Fruit fly (Drosophila melanogaster) whole organism, embryonic: ENCODE data around the gene RpL14.

Experiments
- Aef1 ChIP-seq: fragments of 200-800 bp; sonication (Bioruptor generic); IDR thresholded peaks from 3 replicates; pipeline ENCODE4 v1.3.6; 2022; ENCODE audit warnings: missing biosample characterization, missing genetic modification characterization
- Atf-2 ChIP-seq: fragments of 200-800 bp; sonication (Bioruptor generic); optimal IDR thresholded peaks from 2 replicates; lab custom pipeline; 2016; ENCODE audit warnings: missing biosample characterization, missing genetic modification characterization
- BEAF-32 ChIP-seq: fragments of 200-800 bp; sonication (Bioruptor generic); optimal IDR thresholded peaks from 3 replicates; lab custom pipeline; 2017; ENCODE audit warnings: missing biosample characterization, missing genetic modification characterization, mild to moderate bottlenecking, moderate library complexity, missing genetic modification reagents
- Bgb ChIP-seq: fragments of 200-800 bp; sonication (Bioruptor generic); IDR thresholded peaks from 2 replicates; pipeline ENCODE4 v1.3.6; 2022; ENCODE audit warnings: missing biosample characterization, missing genetic modification characterization; ENCODE audit not compliant: partially characterized antibody
- CG10147 ChIP-seq: fragments of 200-800 bp; sonication (Bioruptor generic); optimal IDR thresholded peaks from 2 replicates; lab custom pipeline; 2019; ENCODE audit warnings: missing biosample characterization, mild to moderate bottlenecking, missing genetic modification characterization, moderate library complexity
- CG11398 ChIP-seq: fragments of 200-800 bp; sonication (Bioruptor generic); optimal IDR thresholded peaks from 2 replicates; lab custom pipeline; 2016; ENCODE audit warnings: missing biosample characterization, missing genetic modification characterization
- CG12071 ChIP-seq: fragments of 200-800 bp; sonication (Bioruptor generic); optimal IDR thresholded peaks from 3 replicates; lab custom pipeline; 2018; ENCODE audit warnings: missing biosample characterization, mild to moderate bottlenecking, missing genetic modification characterization
- CG13287 ChIP-seq: fragments of 200-800 bp; sonication (Bioruptor generic); IDR thresholded peaks from 2 replicates; pipeline ENCODE4 v1.3.6; 2022; ENCODE audit warnings: missing biosample characterization, missing genetic modification characterization; ENCODE audit not compliant: partially characterized antibody
- CG13424 ChIP-seq: fragments of 200-800 bp; sonication (Bioruptor generic); optimal IDR thresholded peaks from 2 replicates; lab custom pipeline; 2019; ENCODE audit warnings: missing biosample characterization, mild to moderate bottlenecking, missing genetic modification characterization, moderate library complexity
- CG13624 ChIP-seq: fragments of 200-800 bp; sonication (Bioruptor generic); optimal IDR thresholded peaks from 2 replicates; lab custom pipeline; 2016; ENCODE audit warnings: missing biosample characterization, missing genetic modification characterization
- CG2202 ChIP-seq: fragments of 200-800 bp; sonication (Bioruptor generic); optimal IDR thresholded peaks from 2 replicates; lab custom pipeline; 2018; ENCODE audit warnings: missing biosample characterization, mild to moderate bottlenecking, missing genetic modification characterization
- CG3065 ChIP-seq: fragments of 200-800 bp; sonication (Bioruptor generic); optimal IDR thresholded peaks from 2 replicates; lab custom pipeline; 2016; ENCODE audit warnings: missing biosample characterization, missing genetic modification characterization
- CG34224 ChIP-seq: fragments of 200-800 bp; sonication (Bioruptor generic); IDR thresholded peaks from 3 replicates; pipeline ENCODE4 v1.3.6; 2022; ENCODE audit warnings: missing biosample characterization, missing genetic modification characterization; ENCODE audit not compliant: partially characterized antibody
- CG4617 ChIP-seq: fragments of 200-800 bp; sonication (Bioruptor generic); optimal IDR thresholded peaks from 3 replicates; lab custom pipeline; 2016; ENCODE audit warnings: missing biosample characterization, missing genetic modification characterization, borderline replicate concordance
- CG6689 ChIP-seq: fragments of 200-800 bp; sonication (Bioruptor generic); IDR thresholded peaks from 2 replicates; pipeline ENCODE4 v1.3.6; 2022; ENCODE audit warnings: missing biosample characterization, missing genetic modification characterization
- CG7556 ChIP-seq: fragments of 200-800 bp; sonication (Bioruptor generic); optimal IDR thresholded peaks from 2 replicates; lab custom pipeline; 2017; ENCODE audit warnings: missing biosample characterization, mild to moderate bottlenecking, missing genetic modification characterization
- CG7839 ChIP-seq: fragments of 200-800 bp; sonication (Bioruptor generic); optimal IDR thresholded peaks from 3 replicates; lab custom pipeline; 2018; ENCODE audit warnings: missing biosample characterization, mild to moderate bottlenecking, missing genetic modification characterization, moderate library complexity
- CG9437 ChIP-seq: fragments of 200-800 bp; sonication (Bioruptor generic); optimal IDR thresholded peaks from 2 replicates; lab custom pipeline; 2018; ENCODE audit warnings: missing biosample characterization, mild to moderate bottlenecking, missing genetic modification characterization
- Chrac-16 ChIP-seq: fragments of 200-800 bp; sonication (Bioruptor generic); optimal IDR thresholded peaks from 3 replicates; lab custom pipeline; 2016; ENCODE audit warnings: missing biosample characterization, missing genetic modification characterization
- CoRest ChIP-seq: fragments of 200-800 bp; sonication (Bioruptor generic); optimal IDR thresholded peaks from 3 replicates; lab custom pipeline; 2018; ENCODE audit warnings: missing biosample characterization, mild to moderate bottlenecking, missing genetic modification characterization, moderate library complexity
- Dfd ChIP-seq, 2 experiments: fragments of >200 bp; optimal IDR thresholded peaks; 2 replicates each; lab custom pipeline; 2017; ENCODE audit warnings: missing biosample characterization in 2 of 2, missing genetic modification characterization in 2 of 2
- Ets65A ChIP-seq: fragments of 200-800 bp; sonication (Bioruptor generic); peaks from one replicate; lab custom pipeline; 2016; ENCODE audit warnings: missing biosample characterization, missing genetic modification characterization
- Fer3 ChIP-seq: fragments of 200-800 bp; sonication (Bioruptor generic); optimal IDR thresholded peaks from 2 replicates; lab custom pipeline; 2018; ENCODE audit warnings: missing biosample characterization, mild to moderate bottlenecking, missing genetic modification characterization, moderate library complexity
- H2.0 ChIP-seq: fragments of 200-800 bp; sonication (Bioruptor generic); IDR thresholded peaks from 2 replicates; pipeline ENCODE4 v1.3.6; 2022; ENCODE audit warnings: missing biosample characterization, missing genetic modification characterization
- Hr78 ChIP-seq, 2 experiments: fragments of 200-800 bp in 1 of 2; fragments of >200 bp in 1 of 2; sonication (Bioruptor generic) in 1 of 2; optimal IDR thresholded peaks; 2 replicates each; lab custom pipeline; 2017 to 2019; ENCODE audit warnings: missing biosample characterization in 2 of 2, missing genetic modification characterization in 2 of 2, mild to moderate bottlenecking in 1 of 2, moderate library complexity in 1 of 2
- Max ChIP-seq: fragments of 200-800 bp; sonication (Bioruptor generic); optimal IDR thresholded peaks from 2 replicates; lab custom pipeline; 2016; ENCODE audit warnings: missing biosample characterization, mild to moderate bottlenecking, missing genetic modification characterization
- ase ChIP-seq: fragments of 200-800 bp; sonication (Bioruptor generic); IDR thresholded peaks from 3 replicates; pipeline ENCODE4 v1.3.6; 2022; ENCODE audit warnings: missing biosample characterization, missing genetic modification characterization
- ato ChIP-seq: fragments of 200-800 bp; sonication (Bioruptor generic); IDR thresholded peaks from 2 replicates; pipeline ENCODE4 v1.3.6; 2022; ENCODE audit warnings: missing biosample characterization, missing genetic modification characterization; ENCODE audit not compliant: partially characterized antibody
- bbx ChIP-seq: fragments of 200-800 bp; sonication (Bioruptor generic); IDR thresholded peaks from 2 replicates; pipeline ENCODE4 v1.3.6; 2022; ENCODE audit warnings: missing biosample characterization, missing genetic modification characterization; ENCODE audit not compliant: partially characterized antibody
- crp ChIP-seq, 2 experiments: fragments of 200-800 bp; sonication (Bioruptor generic); optimal IDR thresholded peaks; 2 replicates in 1 of 2; 3 replicates in 1 of 2; lab custom pipeline; 2017; ENCODE audit warnings: missing biosample characterization in 2 of 2, missing genetic modification characterization in 2 of 2, mild to moderate bottlenecking in 1 of 2, moderate library complexity in 1 of 2
- disco-r ChIP-seq: fragments of 200-800 bp; sonication (Bioruptor generic); optimal IDR thresholded peaks from 2 replicates; lab custom pipeline; 2016; ENCODE audit warnings: missing biosample characterization, missing genetic modification characterization
- en ChIP-seq: fragments of 200-800 bp; sonication (Bioruptor generic); optimal IDR thresholded peaks from 2 replicates; lab custom pipeline; 2016; ENCODE audit warnings: missing biosample characterization, missing genetic modification characterization
- fd64A ChIP-seq: fragments of 200-800 bp; sonication (Bioruptor generic); optimal IDR thresholded peaks from 3 replicates; lab custom pipeline; 2018; ENCODE audit warnings: missing biosample characterization, mild to moderate bottlenecking, missing genetic modification characterization
- gcm ChIP-seq: fragments of 200-800 bp; sonication (Bioruptor generic); optimal IDR thresholded peaks from 2 replicates; lab custom pipeline; 2019; ENCODE audit warnings: missing biosample characterization, mild to moderate bottlenecking, missing genetic modification characterization, moderate library complexity
- gfzf ChIP-seq: fragments of 200-800 bp; sonication (Bioruptor generic); optimal IDR thresholded peaks from 2 replicates; lab custom pipeline; 2016; ENCODE audit warnings: missing biosample characterization, mild to moderate bottlenecking, missing genetic modification characterization, moderate library complexity
- kah ChIP-seq: fragments of 200-800 bp; sonication (Bioruptor generic); optimal IDR thresholded peaks from 2 replicates; lab custom pipeline; 2018; ENCODE audit warnings: missing biosample characterization, mild to moderate bottlenecking, missing genetic modification characterization
- knrl ChIP-seq: fragments of 200-800 bp; sonication (Bioruptor generic); IDR thresholded peaks from 3 replicates; pipeline ENCODE4 v1.3.6; 2022; ENCODE audit warnings: missing biosample characterization, missing genetic modification characterization; ENCODE audit not compliant: partially characterized antibody
- pho ChIP-seq: fragments of 200-800 bp; sonication (Bioruptor generic); optimal IDR thresholded peaks from 2 replicates; lab custom pipeline; 2016; ENCODE audit warnings: missing biosample characterization, missing genetic modification characterization
- pita ChIP-seq: fragments of 200-800 bp; sonication (Bioruptor generic); optimal IDR thresholded peaks from 2 replicates; lab custom pipeline; 2017; ENCODE audit warnings: missing biosample characterization, mild to moderate bottlenecking, missing genetic modification characterization
- sim ChIP-seq: fragments of 200-800 bp; sonication (Bioruptor generic); IDR thresholded peaks from 2 replicates; pipeline ENCODE4 v1.3.6; 2022; ENCODE audit warnings: missing biosample characterization, missing genetic modification characterization
- sima ChIP-seq: fragments of 200-800 bp; sonication (Bioruptor generic); optimal IDR thresholded peaks from 2 replicates; lab custom pipeline; 2016; ENCODE audit warnings: missing biosample characterization, missing genetic modification characterization
- tio ChIP-seq: fragments of 200-800 bp; sonication (Bioruptor generic); optimal IDR thresholded peaks from 2 replicates; lab custom pipeline; 2017; ENCODE audit warnings: missing biosample characterization, missing genetic modification characterization, inconsistent platforms
- tna ChIP-seq: fragments of 200-800 bp; sonication (Bioruptor generic); IDR thresholded peaks from 2 replicates; pipeline ENCODE4 v1.3.6; 2022; ENCODE audit warnings: missing biosample characterization, missing genetic modification characterization; ENCODE audit not compliant: partially characterized antibody
- toy ChIP-seq: fragments of 200-800 bp; sonication (Bioruptor generic); IDR thresholded peaks from 2 replicates; pipeline ENCODE4 v1.3.6; 2022; ENCODE audit warnings: missing biosample characterization, missing genetic modification characterization
- trem ChIP-seq: fragments of 200-800 bp; optimal IDR thresholded peaks from 3 replicates; lab custom pipeline; 2019; ENCODE audit warnings: missing biosample characterization, mild to moderate bottlenecking, missing genetic modification characterization, moderate library complexity
- zen2 ChIP-seq: fragments of 200-800 bp; sonication (Bioruptor generic); IDR thresholded peaks from 3 replicates; pipeline ENCODE4 v1.3.6; 2022; ENCODE audit warnings: missing biosample characterization, missing genetic modification characterization; ENCODE audit not compliant: partially characterized antibody

The RpL14 gene

DNA sequence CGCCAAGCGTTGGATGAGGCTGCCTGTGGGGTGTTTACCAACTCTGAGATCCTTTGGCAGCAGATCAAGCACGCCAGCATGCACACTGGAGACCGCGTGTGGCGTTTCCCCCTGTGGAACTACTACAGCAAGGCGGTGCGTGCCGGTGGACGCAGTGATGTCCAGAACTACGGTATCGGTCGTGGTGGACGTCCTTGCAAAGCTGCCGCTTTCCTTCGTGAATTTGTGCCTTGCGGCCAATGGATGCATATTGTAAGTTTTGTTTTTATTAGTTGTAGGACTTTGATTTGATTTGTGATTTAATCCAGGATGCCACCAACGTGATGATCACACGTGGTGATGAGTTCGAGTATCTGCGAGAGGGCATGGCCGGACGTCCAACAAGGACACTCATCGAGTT is 20.7 kb downstream of the RpL14 start:
- TF ChIP-seq zen2 (GFP tag; lab: Robert Waterston, UW) (0 out of 3 replicates have a peak, but pooled peaks have one; percentile 9), sima (GFP tag; lab: Kevin White, UChicago) (no peak), Ets65A (GFP tag; lab: Kevin White, UChicago) (peak; percentile 90)
- TF ChIP-seq, all 482 proteins: peak for 2

- TF ChIP-seq sim (GFP tag; lab: Robert Waterston, UW) (no peak), pita (no peak), CG12071 (no peak), fd64A (no peak), Bgb (GFP tag; lab: Robert Waterston, UW) (0 out of 2 replicates have a peak, but pooled peaks have one; percentile 47), CG34224 (GFP tag; lab: Robert Waterston, UW) (peak; percentile 63; the same call in 2 of the 3 replicates), BEAF-32 (peak; percentile 41), CG10147 (GFP tag; lab: Kevin White, UChicago) (no peak), CG13624 (GFP tag; lab: Kevin White, UChicago) (no peak), kah (no peak), CG3065 (GFP tag; lab: Kevin White, UChicago) (no peak), trem (tag; lab: Kevin White, UChicago) (peak; percentile 27), CG6689 (GFP tag; lab: Robert Waterston, UW) (no peak), gfzf (GFP tag; lab: Kevin White, UChicago) (no peak), CG2202 (tag; lab: Kevin White, UChicago) (no peak), CG7556 (GFP tag; lab: Kevin White, UChicago) (no peak), H2.0 (no peak), CG7839 (tag; lab: Kevin White, UChicago) (no peak), CG13424 (tag; lab: Kevin White, UChicago) (no peak), ato (no peak), CG13287 (GFP tag; lab: Robert Waterston, UW) (peak; percentile 70), Dfd (GFP tag; optimal IDR thresholded peaks at IDR 0.05; lab: Kevin White, UChicago) (no peak), pho (GFP tag; lab: Kevin White, UChicago) (no peak), Fer3 (tag; lab: Kevin White, UChicago) (no peak), Hr78 (GFP tag; optimal IDR thresholded peaks at IDR 0.05; lab: Kevin White, UChicago) (no peak), crp (GFP tag; optimal IDR thresholded peaks at IDR 0.05; lab: Kevin White, UChicago) (no peak), CG9437 (GFP tag; lab: Kevin White, UChicago) (no peak), tio (no peak), ase (GFP tag; lab: Robert Waterston, UW) (no peak), Aef1 (GFP tag; lab: Robert Waterston, UW) (no peak), Atf-2 (no peak), bbx (GFP tag; lab: Robert Waterston, UW) (peak; percentile 39; the same call in 1 of the 2 replicates), CoRest (tag; lab: Kevin White, UChicago) (no peak), CG11398 (GFP tag; lab: Kevin White, UChicago) (no peak), CG4617 (GFP tag; lab: Kevin White, UChicago) (peak; percentile 54), tna (GFP tag; lab: Robert Waterston, UW) (0 out of 2 replicates have a peak, but pooled peaks have one; percentile 23), en (GFP tag; lab: Kevin White, UChicago) (no peak), disco-r (no peak), Max (GFP tag; lab: Kevin White, UChicago) (no peak), Chrac-16 (no peak), knrl (GFP tag; lab: Robert Waterston, UW) (peak; percentile 19; the same call in 1 of the 3 replicates), gcm (no peak), toy (no peak)
Observed at dm6 chr3L:8623702-8624421, 23.1 kb downstream of the RpL14 start, which contains the start of the genes GAPsec and Zasp66. TSS of gene GAPsec (minus strand) at chr3L:8623901. TSS of gene Zasp66 (plus strand) at chr3L:8624371.
